Worm (Caenorhabditis elegans) whole organism, L1 larva: Measurements from ENCODE around the gene sre-26.
A peak's percentile ranks its signal among the peaks of the same experiment; 100 is the strongest.

Experiments
- ceh-82 ChIP-seq, 3 experiments: fragments of 150-350 bp in 1 of 3; sonication (generic microtip) in 2 of 3; optimal IDR thresholded peaks; 2 replicates each; lab custom pipeline; 2014 to 2017; ENCODE audit warnings: missing biosample characterization in 3 of 3, missing genetic modification characterization in 3 of 3
- ces-1 ChIP-seq: fragments of 150-350 bp; optimal IDR thresholded peaks from 2 replicates; lab custom pipeline; 2014; ENCODE audit warnings: missing biosample characterization, missing genetic modification reagents, missing genetic modification characterization
- dpl-1 ChIP-seq, 3 experiments: fragments of 150-350 bp in 2 of 3; sonication (generic microtip) in 1 of 3; optimal IDR thresholded peaks; 2 replicates each; lab custom pipeline; 2014 to 2017; ENCODE audit warnings: missing biosample characterization in 3 of 3, missing genetic modification characterization in 3 of 3, missing genetic modification reagents in 3 of 3
- dsc-1 ChIP-seq: sonication (generic microtip); optimal IDR thresholded peaks from 2 replicates; lab custom pipeline; 2016; ENCODE audit warnings: mild to moderate bottlenecking, missing genetic modification characterization, missing compliant biosample characterization
- efl-1 ChIP-seq, 4 experiments: fragments of 150-350 bp; optimal IDR thresholded peaks in 3 of 4; peaks in 1 of 4; 1 replicate in 1 of 4; 2 replicates in 3 of 4; lab custom pipeline; 2014; ENCODE audit warnings: missing biosample characterization in 2 of 4, missing genetic modification characterization in 2 of 4, missing genetic modification reagents in 2 of 4
- efl-3 ChIP-seq: fragments of 200-800 bp; sonication (Bioruptor generic); optimal IDR thresholded peaks from 2 replicates; lab custom pipeline; 2018; ENCODE audit warnings: mild to moderate bottlenecking, missing genetic modification characterization, missing compliant biosample characterization
- egl-13 ChIP-seq: sonication (generic microtip); optimal IDR thresholded peaks from 2 replicates; lab custom pipeline; 2016; ENCODE audit warnings: missing genotype, missing genetic modification reagents, missing genetic modification characterization, missing compliant biosample characterization
- fkh-10 ChIP-seq: sonication (generic microtip); optimal IDR thresholded peaks from 2 replicates; lab custom pipeline; 2017; ENCODE audit warnings: missing biosample characterization, missing genetic modification reagents, missing genetic modification characterization
- fkh-8 ChIP-seq: sonication (generic microtip); optimal IDR thresholded peaks from 2 replicates; lab custom pipeline; 2016; ENCODE audit warnings: mild to moderate bottlenecking, missing genetic modification characterization, missing compliant biosample characterization
- hpl-2 ChIP-seq: fragments of 150-350 bp; optimal IDR thresholded peaks from 2 replicates; lab custom pipeline; 2014; ENCODE audit warnings: missing biosample characterization, missing genetic modification reagents, missing genetic modification characterization
- isw-1 ChIP-seq: fragments of 200-800 bp; sonication (Bioruptor generic); IDR thresholded peaks from 2 replicates; pipeline ENCODE4 v1.3.6; 2022; ENCODE audit warnings: missing genetic modification characterization, missing compliant biosample characterization
- jun-1 ChIP-seq: fragments of 150-350 bp; optimal IDR thresholded peaks from 2 replicates; lab custom pipeline; 2014; ENCODE audit warnings: missing biosample characterization, missing genetic modification reagents, missing genetic modification characterization
- lin-13 ChIP-seq: fragments of 150-350 bp; optimal IDR thresholded peaks from 2 replicates; lab custom pipeline; 2014; ENCODE audit warnings: missing biosample characterization, missing genetic modification reagents, missing genetic modification characterization
- lin-14 ChIP-seq: fragments of 200-800 bp; sonication (Bioruptor generic); optimal IDR thresholded peaks from 2 replicates; lab custom pipeline; 2018; ENCODE audit warnings: mild to moderate bottlenecking, missing genetic modification characterization, moderate library complexity, missing compliant biosample characterization
- lin-35 ChIP-seq, 2 experiments: fragments of 150-350 bp; optimal IDR thresholded peaks; 2 replicates each; lab custom pipeline; 2014; ENCODE audit warnings: missing biosample characterization in 2 of 2, missing genetic modification characterization in 2 of 2, missing genetic modification reagents in 2 of 2
- lin-39 ChIP-seq: fragments of 150-350 bp; optimal IDR thresholded peaks from 2 replicates; lab custom pipeline; 2014; ENCODE audit warnings: missing biosample characterization, missing genetic modification reagents, missing genetic modification characterization
- lir-3 ChIP-seq: sonication (generic microtip); optimal IDR thresholded peaks from 2 replicates; lab custom pipeline; 2016; ENCODE audit warnings: mild to moderate bottlenecking, missing genetic modification characterization, moderate library complexity, missing compliant biosample characterization; ENCODE audit not compliant: poor library complexity
- lsy-2 ChIP-seq, 2 experiments: fragments of 150-350 bp; optimal IDR thresholded peaks; 2 replicates each; lab custom pipeline; 2014; ENCODE audit warnings: missing biosample characterization in 2 of 2, missing genetic modification characterization in 2 of 2
- mab-9 ChIP-seq: fragments of 200-800 bp; sonication (Bioruptor generic); IDR thresholded peaks from 2 replicates; pipeline ENCODE4 v1.3.6; 2022; ENCODE audit warnings: missing genetic modification reagents, missing genetic modification characterization, missing compliant biosample characterization
- nhr-11 ChIP-seq: fragments of 150-350 bp; optimal IDR thresholded peaks from 2 replicates; lab custom pipeline; 2014; ENCODE audit warnings: missing biosample characterization, missing genetic modification characterization
- nhr-19 ChIP-seq: fragments of 200-800 bp; sonication (Bioruptor generic); conservative IDR thresholded peaks from 2 replicates; pipeline ENCODE4 v1.3.6; 2022; ENCODE audit warnings: missing genetic modification characterization, missing compliant biosample characterization
- nhr-28 ChIP-seq: fragments of 150-350 bp; optimal IDR thresholded peaks from 2 replicates; lab custom pipeline; 2014; ENCODE audit warnings: missing biosample characterization, missing genetic modification characterization
- nhr-47 ChIP-seq: sonication (generic microtip); optimal IDR thresholded peaks from 2 replicates; lab custom pipeline; 2016; ENCODE audit warnings: mild to moderate bottlenecking, missing genetic modification characterization, moderate library complexity, missing compliant biosample characterization
- nhr-71 ChIP-seq: sonication (generic microtip); optimal IDR thresholded peaks from 2 replicates; lab custom pipeline; 2016; ENCODE audit warnings: mild to moderate bottlenecking, missing genetic modification characterization, moderate library complexity, missing compliant biosample characterization
- nhr-76 ChIP-seq: sonication (generic microtip); optimal IDR thresholded peaks from 2 replicates; lab custom pipeline; 2017; ENCODE audit warnings: missing biosample characterization, missing genetic modification characterization
- nhr-85 ChIP-seq: sonication (generic microtip); peaks from one replicate; lab custom pipeline; 2016; ENCODE audit warnings: missing genetic modification characterization, inconsistent platforms, missing compliant biosample characterization
- rnt-1 ChIP-seq: sonication (generic microtip); optimal IDR thresholded peaks from 2 replicates; lab custom pipeline; 2016; ENCODE audit warnings: mild to moderate bottlenecking, missing genetic modification characterization, moderate library complexity, missing compliant biosample characterization
- snpc-4 ChIP-seq: fragments of 150-350 bp; optimal IDR thresholded peaks from 2 replicates; lab custom pipeline; 2014; ENCODE audit warnings: missing biosample characterization, missing genetic modification characterization
- snu-23 ChIP-seq: sonication (generic microtip); optimal IDR thresholded peaks from 2 replicates; lab custom pipeline; 2016; ENCODE audit warnings: missing genetic modification characterization, missing compliant biosample characterization
- swsn-7 ChIP-seq: sonication (generic microtip); optimal IDR thresholded peaks from 2 replicates; lab custom pipeline; 2016; ENCODE audit warnings: missing genetic modification characterization, missing compliant biosample characterization
- tbx-2 ChIP-seq: sonication (generic microtip); optimal IDR thresholded peaks from 2 replicates; lab custom pipeline; 2016; ENCODE audit warnings: missing genetic modification characterization, missing compliant biosample characterization
- unc-62 ChIP-seq: fragments of 150-350 bp; optimal IDR thresholded peaks from 2 replicates; lab custom pipeline; 2014; ENCODE audit warnings: missing biosample characterization, missing genetic modification reagents, missing genetic modification characterization
- unc-86 ChIP-seq: sonication (generic microtip); optimal IDR thresholded peaks from 2 replicates; lab custom pipeline; 2016; ENCODE audit warnings: missing genetic modification characterization, missing compliant biosample characterization
- zag-1 ChIP-seq: fragments of 150-350 bp; optimal IDR thresholded peaks from 2 replicates; lab custom pipeline; 2014; ENCODE audit warnings: missing biosample characterization, missing genetic modification characterization

The sre-26 gene

ce11 chrII:12382625-12383562 is 37.5 kb downstream of the sre-26 start, which contains the start of gene btb-14:
btb-14 (plus strand) TSS chrII:12383463.
- TF ChIP-seq lin-39 (tag; lab: Kevin White, UChicago) (no peak), rnt-1 (tag; lab: Kevin White, UChicago) (peak; percentile 77), lsy-2 (tag; optimal IDR thresholded peaks at IDR 0.05; lab: Kevin White, UChicago) (peak; percentile 0 to 12), unc-62 (GFP tag; lab: Kevin White, UChicago) (no peak), fkh-8 (peak; percentile 81), egl-13 (tag; lab: Kevin White, UChicago) (peak; percentile 72), nhr-19 (GFP tag; lab: Robert Waterston, UW) (peak; percentile 35), nhr-85 (tag; lab: Kevin White, UChicago) (peak; percentile 8), snu-23 (GFP tag; lab: Kevin White, UChicago) (peak; percentile 5), efl-1 (optimal IDR thresholded peaks at IDR 0.05; lab: Kevin White, UChicago) (peak; percentile 36 to 37), efl-1 (GFP tag; optimal IDR thresholded peaks at IDR 0.05 in 1 of 2; lab: Kevin White, UChicago) (peak in 1 of 2 experiments; percentile 53), nhr-28 (tag; lab: Kevin White, UChicago) (no peak), snpc-4 (tag; lab: Kevin White, UChicago) (peak; percentile 92), lin-35 (GFP tag; optimal IDR thresholded peaks at IDR 0.05; lab: Kevin White, UChicago) (peak in 1 of 2 experiments; percentile 30), fkh-10 (GFP tag; lab: Kevin White, UChicago) (peak; percentile 14), swsn-7 (tag; lab: Kevin White, UChicago) (peak; percentile 34), nhr-47 (tag; lab: Kevin White, UChicago) (peak; percentile 69), nhr-71 (tag; lab: Kevin White, UChicago) (peak; percentile 48), tbx-2 (tag; lab: Kevin White, UChicago) (peak; percentile 30), isw-1 (GFP tag; lab: Robert Waterston, UW) (peak; percentile 1; the same call in 1 of the 2 replicates), nhr-76 (tag; lab: Kevin White, UChicago) (no peak), lin-13 (GFP tag; lab: Kevin White, UChicago) (peak; percentile 59), hpl-2 (GFP tag; lab: Kevin White, UChicago) (no peak), lin-14 (GFP tag; lab: Kevin White, UChicago) (peak; percentile 85), ceh-82 (tag; optimal IDR thresholded peaks at IDR 0.05; lab: Kevin White, UChicago) (peak in 1 of 3 experiments; percentile 56), jun-1 (tag; lab: Kevin White, UChicago) (no peak), dsc-1 (peak; percentile 35), unc-86 (tag; lab: Kevin White, UChicago) (peak; percentile 68)
- TF ChIP-seq, all 84 proteins: peak for 21

- TF ChIP-seq snpc-4 (tag; lab: Kevin White, UChicago), result no peak
- no peak for TF ChIP-seq lir-3 (tag; lab: Kevin White, UChicago)
- TF ChIP-seq fkh-8, result no peak
- no peak for TF ChIP-seq nhr-11 (tag; lab: Kevin White, UChicago)
- TF ChIP-seq, all 84 proteins: peak for 0
Measured at ce11 chrII:12380888-12381287, 39.5 kb downstream of the sre-26 start.

ce11 chrII:12379430-12379829 is 41.0 kb downstream of the sre-26 start, which contains the start of gene marc-5:
marc-5 (minus strand) TSS chrII:12379530.
- TF ChIP-seq dpl-1 (GFP tag; optimal IDR thresholded peaks at IDR 0.05; lab: Kevin White, UChicago) (no peak), mab-9 (GFP tag; lab: Robert Waterston, UW) (no peak), ces-1 (GFP tag; lab: Kevin White, UChicago) (no peak), efl-3 (GFP tag; lab: Kevin White, UChicago) (no peak), jun-1 (tag; lab: Kevin White, UChicago) (no peak), lin-35 (GFP tag; optimal IDR thresholded peaks at IDR 0.05; lab: Kevin White, UChicago) (no peak), zag-1 (tag; lab: Kevin White, UChicago) (no peak)
